Worm (Caenorhabditis elegans) whole organism, midembryonic: Measurements from ENCODE around the gene B0563.10.

Source experiments
- T22C8.4 ChIP-seq: fragments of 200-800 bp; sonication (Bioruptor generic); IDR thresholded peaks from 2 replicates; pipeline ENCODE4 v1.3.6; 2022; ENCODE audit warnings: missing genetic modification characterization, missing compliant biosample characterization
- cog-1 ChIP-seq: sonication (generic microtip); optimal IDR thresholded peaks from 2 replicates; lab custom pipeline; 2016; ENCODE audit warnings: missing genetic modification characterization, missing compliant biosample characterization
- flt-1 ChIP-seq: fragments of 200-800 bp; sonication (Bioruptor generic); IDR thresholded peaks from 2 replicates; pipeline ENCODE4 v1.3.6; 2022; ENCODE audit warnings: missing genetic modification characterization, missing compliant biosample characterization
- klf-2 ChIP-seq: fragments of 200-800 bp; sonication (Bioruptor generic); conservative IDR thresholded peaks from 2 replicates; pipeline ENCODE4 v1.3.6; 2022; ENCODE audit warnings: missing genetic modification reagents, missing genetic modification characterization, missing compliant biosample characterization
- med-1 ChIP-seq: sonication (generic microtip); optimal IDR thresholded peaks from 2 replicates; lab custom pipeline; 2017; ENCODE audit warnings: missing genetic modification characterization, mild to moderate bottlenecking, missing compliant biosample characterization, antibody characterized with exemption, missing genetic modification reagents; ENCODE audit not compliant: insufficient read depth
- ref-1 ChIP-seq: fragments of 200-800 bp; sonication (Bioruptor generic); conservative IDR thresholded peaks from 2 replicates; pipeline ENCODE4 v1.3.6; 2022; ENCODE audit warnings: missing genetic modification reagents, missing genetic modification characterization, missing compliant biosample characterization
- tab-1 ChIP-seq: fragments of 200-800 bp; sonication (Bioruptor generic); IDR thresholded peaks from 2 replicates; pipeline ENCODE4 v1.3.6; 2022; ENCODE audit warnings: missing genetic modification characterization, missing compliant biosample characterization
- ztf-23 ChIP-seq: fragments of 200-800 bp; sonication (Bioruptor generic); IDR thresholded peaks from 2 replicates; pipeline ENCODE4 v1.3.6; 2022; ENCODE audit warnings: missing genetic modification reagents, missing genetic modification characterization, missing compliant biosample characterization
- ztf-29 ChIP-seq: fragments of 200-800 bp; sonication (Bioruptor generic); IDR thresholded peaks from 2 replicates; pipeline ENCODE4 v1.3.6; 2022; ENCODE audit warnings: missing genetic modification reagents, missing genetic modification characterization, missing compliant biosample characterization

The B0563.10 gene

DNA sequence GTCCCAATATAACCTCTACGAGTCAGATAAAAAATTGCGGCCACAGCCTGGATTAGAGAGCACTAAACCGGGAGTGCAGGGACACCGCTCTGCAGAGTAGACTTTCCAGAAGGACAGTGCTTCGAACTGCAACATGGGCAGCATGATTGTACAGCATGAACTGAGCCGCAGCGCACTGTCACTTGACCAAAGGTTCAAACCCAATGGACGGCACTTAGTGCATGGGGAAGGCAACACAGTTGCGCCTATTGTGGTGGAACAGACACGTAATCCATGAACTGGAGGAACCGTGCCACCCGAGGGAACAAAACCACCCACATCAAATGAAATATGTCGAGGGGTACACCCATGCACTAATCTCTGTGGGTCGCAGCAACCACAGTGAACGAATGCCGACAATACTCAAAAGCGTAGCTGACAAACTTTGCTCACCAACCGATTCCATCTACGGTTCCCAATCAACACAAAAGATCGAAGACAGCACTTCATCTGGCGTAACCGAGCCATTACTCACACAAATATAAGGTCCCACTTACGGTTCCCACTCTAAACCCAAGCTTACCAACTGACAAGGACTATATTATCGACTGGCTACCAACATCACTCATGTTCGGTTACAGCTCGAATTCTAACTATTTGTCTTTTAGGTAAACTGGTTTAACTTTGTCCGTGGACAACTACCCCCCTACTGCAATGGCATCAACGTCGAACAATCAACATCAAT, 28.5 kb upstream of the B0563.10 start:
- TF ChIP-seq ztf-23 (GFP tag; lab: Robert Waterston, UW) (no peak), flt-1 (GFP tag; lab: Robert Waterston, UW) (no peak), ref-1 (GFP tag; lab: Robert Waterston, UW) (no peak), T22C8.4 (GFP tag; lab: Robert Waterston, UW) (no peak), tab-1 (GFP tag; lab: Robert Waterston, UW) (no peak), med-1 (GFP tag; lab: Kevin White, UChicago) (no peak), ztf-29 (GFP tag; lab: Robert Waterston, UW) (no peak), klf-2 (GFP tag; lab: Robert Waterston, UW) (no peak), cog-1 (tag; lab: Kevin White, UChicago) (no peak)

DNA sequence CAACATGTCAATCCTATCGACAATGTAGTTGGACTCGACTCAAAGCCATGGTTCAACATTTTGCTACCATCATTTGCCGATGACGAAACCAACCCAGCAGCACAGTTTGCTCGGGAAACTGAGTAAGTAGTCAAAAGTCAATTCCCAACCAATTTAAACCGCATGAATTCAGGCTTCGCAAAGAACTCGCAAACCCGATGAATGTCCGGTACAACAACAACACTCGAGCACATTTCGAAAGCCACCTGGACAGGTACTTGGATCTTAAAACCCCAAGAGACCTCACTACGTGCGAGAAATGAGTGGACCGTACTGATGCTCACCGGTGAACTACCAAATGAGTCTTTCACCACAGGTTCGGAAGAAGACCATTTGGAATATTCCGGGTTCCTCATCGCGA, 27.0 kb upstream of the B0563.10 start:
- TF ChIP-seq cog-1 (tag; lab: Kevin White, UChicago) (no peak), tab-1 (GFP tag; lab: Robert Waterston, UW) (no peak), klf-2 (GFP tag; lab: Robert Waterston, UW) (no peak), med-1 (GFP tag; lab: Kevin White, UChicago) (no peak), T22C8.4 (GFP tag; lab: Robert Waterston, UW) (no peak), ref-1 (GFP tag; lab: Robert Waterston, UW) (no peak), flt-1 (GFP tag; lab: Robert Waterston, UW) (no peak), ztf-29 (GFP tag; lab: Robert Waterston, UW) (no peak), ztf-23 (GFP tag; lab: Robert Waterston, UW) (no peak)

DNA sequence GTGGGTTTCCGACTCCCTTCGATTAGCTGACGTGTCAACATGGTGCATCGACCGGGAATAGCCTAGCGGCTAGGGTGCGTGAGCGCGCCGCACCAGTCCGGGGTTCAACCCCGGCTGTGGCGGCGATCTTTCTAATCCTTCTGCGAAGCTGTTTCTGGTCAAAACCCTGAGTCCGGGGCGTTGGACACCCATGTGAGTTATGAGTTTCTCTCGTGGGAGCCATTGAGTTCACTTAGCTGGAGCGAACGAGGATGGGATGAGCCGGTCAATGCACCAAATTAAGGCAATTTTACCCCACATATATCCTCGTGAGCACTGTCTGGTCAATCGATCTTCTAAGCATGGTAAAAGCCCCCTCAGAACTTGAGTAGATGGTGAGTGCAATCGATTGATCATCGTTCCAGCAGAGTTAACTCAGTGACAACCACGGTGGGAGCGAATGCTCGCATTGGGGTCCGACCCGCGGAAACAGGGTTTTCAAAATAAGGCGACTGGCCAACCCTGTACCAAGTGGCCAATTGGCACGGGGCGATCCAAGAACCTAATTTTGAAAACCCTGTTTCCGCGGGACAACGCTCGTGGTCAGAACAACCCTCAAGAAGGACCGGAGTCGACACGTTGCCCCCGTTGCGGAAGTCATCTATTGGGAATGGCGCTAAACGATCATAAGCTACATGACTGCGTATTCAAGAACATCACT, 24.9 kb upstream of the B0563.10 start, which contains the start of gene Y81B9A.1:
Y81B9A.1 (plus strand) TSS at position 650 of the 700 bp plus-strand sequence.
- TF ChIP-seq flt-1 (GFP tag; lab: Robert Waterston, UW) (0 out of 2 replicates have a peak, but pooled peaks have one; percentile 6), ztf-23 (GFP tag; lab: Robert Waterston, UW) (no peak), ztf-29 (GFP tag; lab: Robert Waterston, UW) (no peak), cog-1 (tag; lab: Kevin White, UChicago) (no peak), med-1 (GFP tag; lab: Kevin White, UChicago) (no peak)

DNA sequence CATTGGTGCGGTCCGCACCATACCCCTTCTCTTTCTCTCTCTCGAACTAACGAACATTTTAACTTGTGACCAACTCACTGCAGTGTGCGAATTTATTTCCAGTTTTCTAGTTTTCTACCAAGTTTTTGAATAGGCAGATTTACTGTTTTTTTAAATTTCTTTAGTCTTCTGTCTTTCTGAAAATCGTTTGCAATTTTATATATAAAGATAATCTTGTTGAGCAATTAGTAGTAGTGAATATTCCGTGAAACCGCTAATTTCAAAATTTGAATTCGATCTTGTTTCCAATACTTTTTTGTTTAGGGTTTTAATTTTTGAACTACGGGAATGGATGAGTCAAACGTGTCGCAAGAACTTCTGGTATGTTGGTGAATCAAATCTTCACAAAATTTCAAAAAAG, 16.8 kb upstream of the B0563.10 start, which contains the start of gene Y81B9A.2:
Y81B9A.2 (plus strand) TSS at position 301 of the 400 bp plus-strand sequence.
- no peak for TF ChIP-seq med-1 (GFP tag; lab: Kevin White, UChicago)
- TF ChIP-seq tab-1 (GFP tag; lab: Robert Waterston, UW) = no peak
- no peak for TF ChIP-seq ztf-23 (GFP tag; lab: Robert Waterston, UW)
- TF ChIP-seq ztf-29 (GFP tag; lab: Robert Waterston, UW) = no peak
- TF ChIP-seq ref-1 (GFP tag; lab: Robert Waterston, UW) = no peak
- no peak for TF ChIP-seq cog-1 (tag; lab: Kevin White, UChicago)
- no peak for TF ChIP-seq T22C8.4 (GFP tag; lab: Robert Waterston, UW)
- no peak for TF ChIP-seq flt-1 (GFP tag; lab: Robert Waterston, UW)
- TF ChIP-seq klf-2 (GFP tag; lab: Robert Waterston, UW) = no peak

DNA sequence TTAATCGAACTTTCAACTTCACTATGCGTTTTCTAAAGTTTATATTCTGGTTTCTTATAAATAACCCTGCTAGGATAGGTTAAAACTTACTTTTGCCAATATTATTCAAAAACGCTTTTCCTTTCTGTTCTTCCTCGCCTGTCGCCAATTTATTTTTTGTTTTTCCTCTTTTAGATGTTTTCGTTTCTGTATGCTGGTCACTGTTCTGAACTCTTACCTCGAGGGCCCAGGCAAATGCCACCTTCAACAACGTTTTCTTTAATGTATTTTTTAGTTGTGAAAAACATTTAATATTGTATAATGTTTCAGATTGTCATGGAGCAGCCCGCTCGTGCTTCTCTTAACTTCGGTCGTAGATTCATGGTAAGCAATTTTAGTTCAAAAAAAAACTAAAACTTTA, 15.1 kb upstream of the B0563.10 start, which contains the start of gene Y81B9A.3:
Y81B9A.3 (plus strand) TSS at position 301 of the 400 bp plus-strand sequence.
- no peak for TF ChIP-seq klf-2 (GFP tag; lab: Robert Waterston, UW)
- no peak for TF ChIP-seq ztf-23 (GFP tag; lab: Robert Waterston, UW)
- no peak for TF ChIP-seq med-1 (GFP tag; lab: Kevin White, UChicago)
- TF ChIP-seq tab-1 (GFP tag; lab: Robert Waterston, UW) = no peak
- no peak for TF ChIP-seq cog-1 (tag; lab: Kevin White, UChicago)
- no peak for TF ChIP-seq flt-1 (GFP tag; lab: Robert Waterston, UW)
- TF ChIP-seq ztf-29 (GFP tag; lab: Robert Waterston, UW) = no peak
- TF ChIP-seq ref-1 (GFP tag; lab: Robert Waterston, UW) = no peak
- no peak for TF ChIP-seq T22C8.4 (GFP tag; lab: Robert Waterston, UW)

DNA sequence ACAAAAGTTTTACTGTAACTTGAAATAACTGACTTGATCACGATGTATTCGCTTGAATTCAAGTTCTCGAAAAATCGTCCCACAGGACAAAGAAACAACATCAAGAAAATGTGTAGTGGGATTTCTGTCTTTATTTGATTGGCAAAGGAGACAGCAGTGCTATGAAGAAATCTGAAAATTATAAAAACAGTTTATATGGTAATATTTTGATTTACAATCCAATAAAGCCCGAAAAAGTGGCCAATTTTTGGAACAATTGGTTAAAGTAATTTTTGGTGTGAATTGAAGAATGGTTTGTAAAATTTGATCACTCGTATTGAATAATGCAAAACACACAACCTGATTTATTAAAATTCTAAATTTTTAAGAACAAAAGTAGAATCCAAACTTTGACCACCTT, 13.8 kb upstream of the B0563.10 start, which contains the start of gene Y81B9A.4:
Y81B9A.4 (minus strand) TSS at position 101 of the 400 bp plus-strand sequence.
- no peak for TF ChIP-seq klf-2 (GFP tag; lab: Robert Waterston, UW)

DNA sequence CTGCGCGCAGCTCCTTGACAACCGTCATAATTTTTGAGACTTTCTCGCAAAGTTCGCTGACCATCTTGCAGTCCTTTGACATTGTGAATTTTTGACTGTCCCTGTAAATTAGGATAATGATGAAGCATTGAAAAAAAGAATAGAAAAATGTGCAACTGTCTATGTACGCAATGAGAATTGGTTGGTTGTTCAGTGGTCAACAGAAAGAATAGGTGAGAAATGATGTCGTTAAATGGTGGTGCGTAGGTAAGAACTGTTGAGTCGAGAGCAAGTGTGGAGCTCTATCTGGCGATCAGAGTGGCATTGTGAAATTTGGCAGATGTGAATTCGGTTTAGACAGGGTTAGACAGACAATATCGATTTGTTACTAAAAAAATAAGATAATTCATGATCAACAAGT, 7.4 kb upstream of the B0563.10 start, which contains the start of gene B0563.8:
B0563.8 (minus strand) TSS at position 101 of the 400 bp plus-strand sequence.
- TF ChIP-seq med-1 (GFP tag; lab: Kevin White, UChicago) (no peak), cog-1 (tag; lab: Kevin White, UChicago) (no peak), T22C8.4 (GFP tag; lab: Robert Waterston, UW) (no peak), klf-2 (GFP tag; lab: Robert Waterston, UW) (no peak), ztf-23 (GFP tag; lab: Robert Waterston, UW) (no peak)

DNA sequence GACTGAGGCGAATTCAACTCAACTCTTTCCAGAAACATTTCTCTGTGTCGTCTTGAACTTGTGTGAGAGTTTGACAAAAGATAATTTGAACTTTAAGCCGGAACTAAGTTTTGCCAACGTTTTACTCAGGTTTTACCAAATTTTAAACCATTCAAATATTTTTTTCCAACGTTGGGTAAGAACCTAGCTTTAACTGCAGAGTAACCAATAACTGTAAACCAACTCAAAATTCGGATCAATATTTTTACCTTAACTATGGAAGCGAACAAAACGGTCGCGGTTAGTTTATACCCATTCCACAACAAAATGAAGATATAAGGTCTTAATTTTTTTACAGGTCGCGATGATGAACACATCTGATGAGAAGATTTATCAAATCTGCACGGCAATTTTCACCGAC, 5.7 kb upstream of the B0563.10 start:
- TF ChIP-seq klf-2 (GFP tag; lab: Robert Waterston, UW) = no peak
- no peak for TF ChIP-seq ztf-23 (GFP tag; lab: Robert Waterston, UW)
- TF ChIP-seq tab-1 (GFP tag; lab: Robert Waterston, UW) = no peak
- no peak for TF ChIP-seq T22C8.4 (GFP tag; lab: Robert Waterston, UW)
- TF ChIP-seq cog-1 (tag; lab: Kevin White, UChicago) = no peak
- TF ChIP-seq med-1 (GFP tag; lab: Kevin White, UChicago) = no peak
- no peak for TF ChIP-seq ztf-29 (GFP tag; lab: Robert Waterston, UW)
- TF ChIP-seq flt-1 (GFP tag; lab: Robert Waterston, UW) = no peak
